Worm (Caenorhabditis elegans): Measurements from ENCODE around the gene ckb-4.

DNA sequence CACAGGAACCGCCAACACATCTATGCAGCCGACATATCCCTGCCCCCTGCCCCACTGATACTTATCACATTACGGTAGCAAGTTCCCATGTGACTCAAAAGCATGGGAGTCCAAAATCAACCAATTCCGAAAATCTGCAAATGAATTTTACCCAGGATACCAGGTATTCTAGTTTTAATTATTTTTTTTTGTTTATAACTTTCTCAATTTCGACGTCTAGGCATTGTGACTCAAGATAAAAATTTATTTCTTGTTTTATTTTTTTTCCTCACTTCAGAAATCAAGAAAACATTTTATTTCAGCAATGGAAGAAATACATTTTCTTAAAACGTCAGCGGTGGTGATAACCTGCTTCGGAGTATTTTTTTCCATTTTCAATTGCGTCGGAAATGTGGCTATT lies 42.2 kb upstream of the ckb-4 start, which contains the start of gene srbc-24:
- TF ChIP-seq nhr-11 (tag; optimal IDR thresholded peaks at IDR 0.05) (no peak), dve-1 (tag; optimal IDR thresholded peaks at IDR 0.05) (no peak), tbx-2 (tag; optimal IDR thresholded peaks at IDR 0.05) (no peak), ceh-2 (tag; optimal IDR thresholded peaks at IDR 0.05) (no peak), fax-1 (tag; optimal IDR thresholded peaks at IDR 0.05) (no peak), hlh-8 (tag; optimal IDR thresholded peaks at IDR 0.05) (no peak), ama-1 (optimal IDR thresholded peaks at IDR 0.05) (no peak), pha-4 (tag; optimal IDR thresholded peaks at IDR 0.05) (no peak), ceh-9 (tag; optimal IDR thresholded peaks at IDR 0.05) (no peak), ceh-34 (tag; optimal IDR thresholded peaks at IDR 0.05) (no peak), ceh-45 (GFP tag; IDR thresholded peaks at IDR 0.05) (no peak), elt-4 (tag; optimal IDR thresholded peaks at IDR 0.05) (no peak), fkh-6 (tag; optimal IDR thresholded peaks at IDR 0.05) (no peak)

Measured in whole organism, late embryonic.